Worm (Caenorhabditis elegans) whole organism, young adult: ENCODE results near the gene Y73F8A.36.

ENCODE experiments used
- F37B4.10 ChIP-seq: fragments of 200-800 bp; sonication (Bioruptor generic); IDR thresholded peaks from 2 replicates; pipeline ENCODE4 v1.3.6; 2022; ENCODE audit warnings: missing genetic modification characterization, missing compliant biosample characterization
- F39B2.1 ChIP-seq: fragments of 200-800 bp; sonication (Bioruptor generic); IDR thresholded peaks from 2 replicates; pipeline ENCODE4 v1.3.6; 2022; ENCODE audit warnings: missing genetic modification reagents, missing genetic modification characterization, missing compliant biosample characterization
- F49E8.2 ChIP-seq: sonication (generic microtip); optimal IDR thresholded peaks from 3 replicates; lab custom pipeline; 2017; ENCODE audit warnings: missing genetic modification characterization, mild to moderate bottlenecking, missing compliant biosample characterization, antibody characterized with exemption, moderate library complexity; ENCODE audit not compliant: insufficient read depth
- F55B11.4 ChIP-seq: sonication (generic microtip); optimal IDR thresholded peaks from 2 replicates; lab custom pipeline; 2016; ENCODE audit warnings: missing compliant biosample characterization, missing genetic modification characterization, borderline replicate concordance; ENCODE audit not compliant: insufficient read depth
- K11D2.4 ChIP-seq: fragments of 200-800 bp; sonication (Bioruptor generic); IDR thresholded peaks from 2 replicates; pipeline ENCODE4 v1.3.6; 2022; ENCODE audit warnings: missing genetic modification reagents, missing genetic modification characterization, missing compliant biosample characterization
- T07F8.4 ChIP-seq: sonication (generic microtip); optimal IDR thresholded peaks from 2 replicates; lab custom pipeline; 2016; ENCODE audit warnings: mild to moderate bottlenecking, missing genetic modification characterization, moderate library complexity, missing compliant biosample characterization
- T26A5.8 ChIP-seq: sonication (generic microtip); optimal IDR thresholded peaks from 2 replicates; lab custom pipeline; 2016; ENCODE audit warnings: missing genetic modification characterization, missing compliant biosample characterization
- Y53F4B.3 ChIP-seq: fragments of 200-800 bp; sonication (Bioruptor generic); IDR thresholded peaks from 2 replicates; pipeline ENCODE4 v1.3.6; 2022; ENCODE audit warnings: missing genetic modification reagents, missing genetic modification characterization, missing compliant biosample characterization
- ZK185.1 ChIP-seq: sonication (generic microtip); optimal IDR thresholded peaks from 2 replicates; lab custom pipeline; 2016; ENCODE audit warnings: mild to moderate bottlenecking, missing genetic modification characterization, missing compliant biosample characterization; ENCODE audit not compliant: poor library complexity, severe bottlenecking
- akir-1 ChIP-seq: fragments of 200-800 bp; sonication (Bioruptor generic); optimal IDR thresholded peaks from 2 replicates; lab custom pipeline; 2018; ENCODE audit warnings: mild to moderate bottlenecking, missing genetic modification characterization, moderate library complexity, missing compliant biosample characterization
- aptf-3 ChIP-seq: fragments of 200-800 bp; sonication (Bioruptor generic); IDR thresholded peaks from 2 replicates; pipeline ENCODE4 v1.3.6; 2022; ENCODE audit warnings: missing genetic modification characterization, missing compliant biosample characterization
- athp-1 ChIP-seq: sonication (generic microtip); optimal IDR thresholded peaks from 2 replicates; lab custom pipeline; 2017; ENCODE audit warnings: mild to moderate bottlenecking, missing genetic modification characterization, missing compliant biosample characterization
- attf-6 ChIP-seq: fragments of 200-800 bp; sonication (Bioruptor generic); IDR thresholded peaks from 2 replicates; pipeline ENCODE4 v1.3.6; 2022; ENCODE audit warnings: missing genetic modification reagents, missing genetic modification characterization, missing compliant biosample characterization
- bed-2 ChIP-seq: fragments of 200-800 bp; sonication (Bioruptor generic); IDR thresholded peaks from 2 replicates; pipeline ENCODE4 v1.3.6; 2022; ENCODE audit warnings: missing genetic modification reagents, missing genetic modification characterization, missing compliant biosample characterization
- ceh-27 ChIP-seq: fragments of 200-800 bp; sonication (Bioruptor generic); optimal IDR thresholded peaks from 2 replicates; lab custom pipeline; 2018; ENCODE audit warnings: mild to moderate bottlenecking, missing genetic modification characterization, moderate library complexity, missing compliant biosample characterization
- die-1 ChIP-seq: sonication (generic microtip); optimal IDR thresholded peaks from 2 replicates; lab custom pipeline; 2016; ENCODE audit warnings: missing genotype, mild to moderate bottlenecking, missing genetic modification characterization, missing compliant biosample characterization
- dpl-1 ChIP-seq: fragments of 150-350 bp; optimal IDR thresholded peaks from 2 replicates; lab custom pipeline; 2014; ENCODE audit warnings: missing biosample characterization, missing genetic modification reagents, missing genetic modification characterization
- egl-18 ChIP-seq: fragments of 200-800 bp; sonication (Bioruptor generic); IDR thresholded peaks from 2 replicates; pipeline ENCODE4 v1.3.6; 2022; ENCODE audit warnings: missing genetic modification reagents, missing genetic modification characterization, missing compliant biosample characterization
- hmg-1.2 ChIP-seq: fragments of 200-800 bp; sonication (Bioruptor generic); IDR thresholded peaks from 2 replicates; pipeline ENCODE4 v1.3.6; 2022; ENCODE audit warnings: missing genetic modification reagents, missing genetic modification characterization, missing compliant biosample characterization
- lag-1 ChIP-seq: fragments of 200-800 bp; sonication (Bioruptor generic); IDR thresholded peaks from 2 replicates; pipeline ENCODE4 v1.3.6; 2022; ENCODE audit warnings: missing genetic modification reagents, missing genetic modification characterization, missing compliant biosample characterization
- let-607 ChIP-seq, 2 experiments: fragments of 200-800 bp in 1 of 2; sonication (Bioruptor generic) in 1 of 2; sonication (generic microtip) in 1 of 2; optimal IDR thresholded peaks; 2 replicates each; lab custom pipeline; 2016 to 2018; ENCODE audit warnings: mild to moderate bottlenecking in 2 of 2, missing compliant biosample characterization in 2 of 2, missing genetic modification characterization in 2 of 2, moderate library complexity in 2 of 2, missing genotype in 1 of 2
- lsy-27 ChIP-seq: sonication (generic microtip); optimal IDR thresholded peaks from 2 replicates; lab custom pipeline; 2017; ENCODE audit warnings: missing genetic modification characterization, mild to moderate bottlenecking, missing compliant biosample characterization, antibody characterized with exemption, missing genotype, borderline replicate concordance; ENCODE audit not compliant: insufficient read depth
- madf-10 ChIP-seq: sonication (generic microtip); optimal IDR thresholded peaks from 2 replicates; lab custom pipeline; 2016; ENCODE audit warnings: mild to moderate bottlenecking, missing genetic modification characterization, missing compliant biosample characterization
- mcd-1 ChIP-seq: fragments of 200-800 bp; sonication (Bioruptor generic); IDR thresholded peaks from 2 replicates; pipeline ENCODE4 v1.3.6; 2022; ENCODE audit warnings: missing genetic modification reagents, missing genetic modification characterization, missing compliant biosample characterization
- mxl-1 ChIP-seq: sonication (generic microtip); optimal IDR thresholded peaks from 2 replicates; lab custom pipeline; 2016; ENCODE audit warnings: missing genetic modification characterization, missing compliant biosample characterization
- nfyb-1 ChIP-seq: fragments of 200-800 bp; sonication (Bioruptor generic); IDR thresholded peaks from 2 replicates; pipeline ENCODE4 v1.3.6; 2022; ENCODE audit warnings: missing genetic modification reagents, missing genetic modification characterization, missing compliant biosample characterization
- nhr-179 ChIP-seq: sonication (generic microtip); optimal IDR thresholded peaks from 2 replicates; lab custom pipeline; 2016; ENCODE audit warnings: mild to moderate bottlenecking, missing genetic modification characterization, missing compliant biosample characterization
- repo-1 ChIP-seq: sonication (generic microtip); optimal IDR thresholded peaks from 2 replicates; lab custom pipeline; 2017; ENCODE audit warnings: mild to moderate bottlenecking, missing genetic modification characterization, missing compliant biosample characterization
- snpc-4 ChIP-seq, 5 experiments: fragments of 150-350 bp in 1 of 5; sonication (generic microtip) in 4 of 5; optimal IDR thresholded peaks; 2 replicates each; lab custom pipeline; 2014 to 2018; ENCODE audit warnings: missing genetic modification characterization in 5 of 5, missing biosample characterization in 3 of 5, antibody characterized with exemption in 2 of 5, mild to moderate bottlenecking in 2 of 5, missing compliant biosample characterization in 2 of 5, missing genotype in 2 of 5, moderate library complexity in 2 of 5, missing genetic modification reagents in 1 of 5
- somi-1 ChIP-seq: fragments of 200-800 bp; sonication (Bioruptor generic); optimal IDR thresholded peaks from 2 replicates; lab custom pipeline; 2018; ENCODE audit warnings: mild to moderate bottlenecking, missing genetic modification characterization, missing compliant biosample characterization
- sptf-2 ChIP-seq: fragments of 200-800 bp; sonication (Bioruptor generic); optimal IDR thresholded peaks from 2 replicates; lab custom pipeline; 2018; ENCODE audit warnings: mild to moderate bottlenecking, missing genetic modification characterization, missing compliant biosample characterization
- tbp1 ChIP-seq: fragments of 200-800 bp; sonication (Bioruptor generic); optimal IDR thresholded peaks from 2 replicates; lab custom pipeline; 2018; ENCODE audit warnings: mild to moderate bottlenecking, missing genetic modification characterization, missing compliant biosample characterization
- tbx-9 ChIP-seq: sonication (generic microtip); optimal IDR thresholded peaks from 2 replicates; lab custom pipeline; 2016; ENCODE audit warnings: borderline replicate concordance, missing genetic modification characterization, inconsistent platforms, missing compliant biosample characterization
- ztf-18 ChIP-seq: sonication (generic microtip); optimal IDR thresholded peaks from 2 replicates; lab custom pipeline; 2016; ENCODE audit warnings: missing genotype, mild to moderate bottlenecking, missing genetic modification characterization, missing compliant biosample characterization
- ztf-26 ChIP-seq: sonication (generic microtip); optimal IDR thresholded peaks from 2 replicates; lab custom pipeline; 2017; ENCODE audit warnings: missing genetic modification characterization, missing compliant biosample characterization
- ztf-28 ChIP-seq: fragments of 200-800 bp; sonication (Bioruptor generic); IDR thresholded peaks from 2 replicates; pipeline ENCODE4 v1.3.6; 2022; ENCODE audit warnings: missing genetic modification reagents, missing genetic modification characterization, missing compliant biosample characterization

Gene Y73F8A.36

ce11 chrIV:15289508-15289907, 43.8 kb downstream of the Y73F8A.36 start (continued):
- peak; percentile 98 for TF ChIP-seq tbp1 (GFP tag; lab: Kevin White, UChicago)
- peak; percentile 63 for TF ChIP-seq ZK185.1 (tag; lab: Kevin White, UChicago)
- no peak for TF ChIP-seq egl-18 (GFP tag; lab: Robert Waterston, UW)
- peak; percentile 74 for TF ChIP-seq die-1 (tag; lab: Kevin White, UChicago)
- TF ChIP-seq T26A5.8 = no peak
- peak; percentile 34 for TF ChIP-seq T07F8.4
- peak; percentile 74 for TF ChIP-seq hmg-1.2 (GFP tag; lab: Robert Waterston, UW)
- peak in 1 of 2 experiments; percentile 1 for TF ChIP-seq let-607 (tag; optimal IDR thresholded peaks at IDR 0.05; lab: Kevin White, UChicago)
- TF ChIP-seq lsy-27 (tag; lab: Kevin White, UChicago) = peak; percentile 42
- peak; percentile 76 for TF ChIP-seq ztf-18 (tag; lab: Kevin White, UChicago)
- 0 out of 2 replicates have a peak, but pooled peaks have one; percentile 11 for TF ChIP-seq Y53F4B.3 (GFP tag; lab: Robert Waterston, UW)

- TF ChIP-seq bed-2 (GFP tag; lab: Robert Waterston, UW) (no peak), egl-18 (GFP tag; lab: Robert Waterston, UW) (no peak), repo-1 (no peak), mxl-1 (no peak), lag-1 (no peak), Y53F4B.3 (GFP tag; lab: Robert Waterston, UW) (no peak)
Measured at ce11 chrIV:15291162-15291561, 45.4 kb downstream of the Y73F8A.36 start, which contains the start of gene pqn-90. Gene pqn-90 (minus strand): TSS chrIV:15291262.

- no peak for TF ChIP-seq dpl-1 (GFP tag; lab: Kevin White, UChicago)
- no peak for TF ChIP-seq aptf-3
- no peak for TF ChIP-seq ztf-26 (tag; lab: Kevin White, UChicago)
- no peak for TF ChIP-seq F37B4.10 (GFP tag; lab: Robert Waterston, UW)
- no peak for TF ChIP-seq athp-1 (tag; lab: Kevin White, UChicago)
- TF ChIP-seq mcd-1 (GFP tag; lab: Robert Waterston, UW) = no peak
- no peak for TF ChIP-seq nhr-179 (tag; lab: Kevin White, UChicago)
- TF ChIP-seq K11D2.4 (GFP tag; lab: Robert Waterston, UW) = no peak
- TF ChIP-seq somi-1 (GFP tag; lab: Kevin White, UChicago) = no peak
- no peak for TF ChIP-seq sptf-2 (GFP tag; lab: Kevin White, UChicago)
- TF ChIP-seq egl-18 (GFP tag; lab: Robert Waterston, UW) = no peak
- TF ChIP-seq madf-10 = no peak
- no peak for TF ChIP-seq tbx-9 (tag; lab: Kevin White, UChicago)
- TF ChIP-seq ceh-27 (GFP tag; lab: Kevin White, UChicago) = no peak
- TF ChIP-seq F49E8.2 (tag; lab: Kevin White, UChicago) = no peak
- no peak for TF ChIP-seq nfyb-1
- TF ChIP-seq repo-1 = no peak
- no peak for TF ChIP-seq akir-1 (GFP tag; lab: Kevin White, UChicago)
- TF ChIP-seq ztf-28 (GFP tag; lab: Robert Waterston, UW) = no peak
- no peak for TF ChIP-seq F39B2.1 (GFP tag; lab: Robert Waterston, UW)
Measured at ce11 chrIV:15291607-15292006, 45.9 kb downstream of the Y73F8A.36 start, which contains the start of gene pqn-91. Gene pqn-91 (plus strand): TSS chrIV:15291907.

ce11 chrIV:15294040-15294439, 48.3 kb downstream of the Y73F8A.36 start, which contains the start of gene Y73F8A.10:
Gene Y73F8A.10 (plus strand): TSS chrIV:15294340.
- TF ChIP-seq attf-6 (GFP tag; lab: Robert Waterston, UW) = peak; percentile 49; the same call in 1 of the 2 replicates
- TF ChIP-seq aptf-3 = no peak
- TF ChIP-seq F55B11.4 (tag; lab: Kevin White, UChicago) = no peak
- TF ChIP-seq nfyb-1 = no peak
- TF ChIP-seq snpc-4 (GFP tag; optimal IDR thresholded peaks at IDR 0.05; lab: Kevin White, UChicago) = no peak
- peak in 1 of 4 experiments; percentile 49 for TF ChIP-seq snpc-4 (tag; optimal IDR thresholded peaks at IDR 0.05; lab: Kevin White, UChicago)
